Worm (Caenorhabditis elegans) whole organism, L4 larva: ENCODE measurements around the gene ZK673.6.
"Not testable (repeated sequence)": the region's sequence is repeated elsewhere in the genome, so short reads cannot be mapped to it uniquely, and the experiment has no call there.

Experiments
- F49E8.2 ChIP-seq: sonication (generic microtip); optimal IDR thresholded peaks from 2 replicates; lab custom pipeline; 2016; ENCODE audit warnings: missing compliant biosample characterization, mild to moderate bottlenecking, missing genetic modification characterization, borderline replicate concordance
- Y75B8A.6 ChIP-seq: fragments of 200-800 bp; sonication (Bioruptor generic); IDR thresholded peaks from 2 replicates; pipeline ENCODE4 v1.3.6; 2022; ENCODE audit warnings: missing genetic modification reagents, missing genetic modification characterization, missing compliant biosample characterization
- aha-1 ChIP-seq: fragments of 150-350 bp; peaks from one replicate; lab custom pipeline; 2014; ENCODE audit warnings: missing biosample characterization, missing genetic modification characterization
- ceh-32 ChIP-seq: sonication (generic microtip); optimal IDR thresholded peaks from 2 replicates; lab custom pipeline; 2016; ENCODE audit warnings: mild to moderate bottlenecking, missing genetic modification characterization, missing compliant biosample characterization; ENCODE audit not compliant: poor library complexity
- ceh-62 ChIP-seq: sonication (generic microtip); optimal IDR thresholded peaks from 2 replicates; lab custom pipeline; 2017; ENCODE audit warnings: missing biosample characterization, missing genetic modification characterization
- ctbp-1 ChIP-seq: fragments of 200-800 bp; sonication (Bioruptor generic); IDR thresholded peaks from 2 replicates; pipeline ENCODE4 v1.3.6; 2022; ENCODE audit warnings: missing genetic modification reagents, missing genetic modification characterization, missing compliant biosample characterization
- daf-16 ChIP-seq, 3 experiments: sonication (generic microtip); optimal IDR thresholded peaks; 2 replicates each; lab custom pipeline; 2016 to 2017; ENCODE audit warnings: missing genetic modification characterization in 3 of 3, missing genetic modification reagents in 3 of 3, mild to moderate bottlenecking in 2 of 3, missing compliant biosample characterization in 2 of 3, missing biosample characterization in 1 of 3, moderate library complexity in 1 of 3
- dve-1 ChIP-seq: sonication (generic microtip); optimal IDR thresholded peaks from 2 replicates; lab custom pipeline; 2017; ENCODE audit warnings: antibody characterized with exemption, mild to moderate bottlenecking, missing genetic modification characterization, missing compliant biosample characterization; ENCODE audit not compliant: insufficient read depth
- egl-27 ChIP-seq: sonication (generic microtip); optimal IDR thresholded peaks from 3 replicates; lab custom pipeline; 2017; ENCODE audit warnings: missing biosample characterization, missing genetic modification reagents, missing genetic modification characterization
- fos-1 ChIP-seq: fragments of 150-350 bp; optimal IDR thresholded peaks from 2 replicates; lab custom pipeline; 2014; ENCODE audit warnings: missing biosample characterization, missing genetic modification characterization
- hlh-11 ChIP-seq: fragments of 200-800 bp; sonication (Bioruptor generic); optimal IDR thresholded peaks from 2 replicates; lab custom pipeline; 2018; ENCODE audit warnings: mild to moderate bottlenecking, missing genetic modification characterization, missing compliant biosample characterization
- jun-1 ChIP-seq: fragments of 150-350 bp; optimal IDR thresholded peaks from 2 replicates; lab custom pipeline; 2014; ENCODE audit warnings: missing biosample characterization, missing genetic modification reagents, missing genetic modification characterization
- lim-7 ChIP-seq: fragments of 200-800 bp; sonication (Bioruptor generic); IDR thresholded peaks from 2 replicates; pipeline ENCODE4 v1.3.6; 2022; ENCODE audit warnings: missing genetic modification characterization, missing compliant biosample characterization
- lin-29 ChIP-seq: fragments of 200-800 bp; sonication (Bioruptor generic); IDR thresholded peaks from 2 replicates; pipeline ENCODE4 v1.3.6; 2022; ENCODE audit warnings: missing genetic modification reagents, missing genetic modification characterization, missing compliant biosample characterization
- lin-38 ChIP-seq: fragments of 200-800 bp; sonication (Bioruptor generic); IDR thresholded peaks from 2 replicates; pipeline ENCODE4 v1.3.6; 2022; ENCODE audit warnings: missing genetic modification reagents, missing genetic modification characterization, missing compliant biosample characterization
- lin-39 ChIP-seq: fragments of 150-350 bp; optimal IDR thresholded peaks from 2 replicates; lab custom pipeline; 2014; ENCODE audit warnings: missing biosample characterization, missing genetic modification reagents, missing genetic modification characterization
- lsy-2 ChIP-seq, 2 experiments: fragments of 150-350 bp in 1 of 2; sonication (generic microtip) in 1 of 2; optimal IDR thresholded peaks; 2 replicates each; lab custom pipeline; 2014 to 2017; ENCODE audit warnings: missing biosample characterization in 2 of 2, missing genetic modification characterization in 2 of 2
- madf-5 ChIP-seq, 2 experiments: fragments of 200-800 bp; sonication (Bioruptor generic); IDR thresholded peaks; 2 replicates each; pipeline ENCODE4 v1.3.6; 2022; ENCODE audit warnings: missing compliant biosample characterization in 2 of 2, missing genetic modification characterization in 2 of 2
- mdt-29 ChIP-seq: fragments of 200-800 bp; sonication (Bioruptor generic); IDR thresholded peaks from 2 replicates; pipeline ENCODE4 v1.3.6; 2022; ENCODE audit warnings: missing genetic modification reagents, missing genetic modification characterization, missing compliant biosample characterization
- mep-1 ChIP-seq: fragments of 150-350 bp; sonication (generic microtip); optimal IDR thresholded peaks from 3 replicates; lab custom pipeline; 2014; ENCODE audit warnings: missing biosample characterization, missing genetic modification characterization
- mes-2 ChIP-seq: sonication (generic microtip); optimal IDR thresholded peaks from 2 replicates; lab custom pipeline; 2016; ENCODE audit warnings: missing genotype, mild to moderate bottlenecking, missing genetic modification characterization, missing compliant biosample characterization; ENCODE audit not compliant: poor library complexity, severe bottlenecking
- nhr-102 ChIP-seq: sonication (generic microtip); optimal IDR thresholded peaks from 2 replicates; lab custom pipeline; 2016; ENCODE audit warnings: mild to moderate bottlenecking, missing genetic modification characterization, moderate library complexity, missing compliant biosample characterization
- nhr-25 ChIP-seq: sonication (generic microtip); optimal IDR thresholded peaks from 2 replicates; lab custom pipeline; 2017; ENCODE audit warnings: missing genetic modification characterization, mild to moderate bottlenecking, missing compliant biosample characterization, antibody characterized with exemption, moderate library complexity, borderline replicate concordance; ENCODE audit not compliant: insufficient read depth
- nhr-28 ChIP-seq: fragments of 150-350 bp; optimal IDR thresholded peaks from 2 replicates; lab custom pipeline; 2014; ENCODE audit warnings: missing biosample characterization, missing genetic modification characterization
- nhr-76 ChIP-seq: fragments of 150-350 bp; optimal IDR thresholded peaks from 2 replicates; lab custom pipeline; 2014; ENCODE audit warnings: missing biosample characterization, missing genetic modification characterization
- pqm-1 ChIP-seq: sonication (generic microtip); optimal IDR thresholded peaks from 2 replicates; lab custom pipeline; 2017; ENCODE audit warnings: missing biosample characterization, missing genetic modification characterization
- rbr-2 ChIP-seq: sonication (generic microtip); optimal IDR thresholded peaks from 2 replicates; lab custom pipeline; 2016; ENCODE audit warnings: missing genotype, missing genetic modification characterization, missing compliant biosample characterization
- saeg-2 ChIP-seq: fragments of 200-800 bp; sonication (Bioruptor generic); IDR thresholded peaks from 2 replicates; pipeline ENCODE4 v1.3.6; 2022; ENCODE audit warnings: missing genetic modification reagents, missing genetic modification characterization, missing compliant biosample characterization
- set-16 ChIP-seq: fragments of 200-800 bp; sonication (Bioruptor generic); IDR thresholded peaks from 2 replicates; pipeline ENCODE4 v1.3.6; 2022; ENCODE audit warnings: missing genetic modification reagents, missing genetic modification characterization, missing compliant biosample characterization
- skn-1 ChIP-seq: fragments of 150-350 bp; optimal IDR thresholded peaks from 2 replicates; lab custom pipeline; 2014; ENCODE audit warnings: missing biosample characterization, missing genetic modification characterization
- spr-1 ChIP-seq: sonication (generic microtip); optimal IDR thresholded peaks from 2 replicates; lab custom pipeline; 2016; ENCODE audit warnings: mild to moderate bottlenecking, missing genetic modification characterization, missing compliant biosample characterization
- unc-39 ChIP-seq: sonication (generic microtip); optimal IDR thresholded peaks from 2 replicates; lab custom pipeline; 2017; ENCODE audit warnings: missing biosample characterization, missing genetic modification characterization
- zfp-2 ChIP-seq: sonication (generic microtip); optimal IDR thresholded peaks from 2 replicates; lab custom pipeline; 2016; ENCODE audit warnings: mild to moderate bottlenecking, missing genetic modification characterization, missing compliant biosample characterization
- zfp-3 ChIP-seq: fragments of 200-800 bp; sonication (Bioruptor generic); conservative IDR thresholded peaks from 2 replicates; pipeline ENCODE4 v1.3.6; 2022; ENCODE audit warnings: missing genetic modification reagents, missing genetic modification characterization, missing compliant biosample characterization
- zip-11 ChIP-seq: fragments of 200-800 bp; sonication (Bioruptor generic); IDR thresholded peaks from 2 replicates; pipeline ENCODE4 v1.3.6; 2022; ENCODE audit warnings: missing genetic modification characterization, missing compliant biosample characterization
- ztf-11 ChIP-seq: fragments of 150-350 bp; optimal IDR thresholded peaks from 2 replicates; lab custom pipeline; 2014; ENCODE audit warnings: missing biosample characterization, missing genetic modification characterization
- ztf-7 ChIP-seq: fragments of 150-350 bp; optimal IDR thresholded peaks from 2 replicates; lab custom pipeline; 2014; ENCODE audit warnings: missing biosample characterization, missing genetic modification characterization

Gene ZK673.6

DNA sequence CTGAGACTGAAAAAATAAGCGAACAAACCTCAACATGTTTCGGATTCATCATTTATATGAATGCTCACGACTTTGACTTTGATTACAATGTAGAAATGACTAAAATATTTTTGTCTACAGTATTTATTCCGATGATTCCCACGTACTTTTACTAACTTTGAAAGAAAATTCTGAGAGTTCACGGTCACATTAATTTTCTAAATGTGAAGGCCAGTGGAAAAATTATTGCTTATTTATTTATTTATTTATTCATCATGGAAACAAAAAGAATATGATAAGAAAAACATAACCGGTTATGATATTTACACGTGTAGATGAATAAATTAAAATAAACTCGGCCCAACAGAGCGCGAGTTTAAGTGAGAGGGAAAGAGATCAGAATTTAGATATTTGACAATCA lies 28.9 kb upstream of the ZK673.6 start, which contains the start of gene ZK666.8:
ZK666.8 (minus strand) TSS at position 101 of the 400 bp plus-strand sequence.
- TF ChIP-seq jun-1 (tag; lab: Kevin White, UChicago); saeg-2 (GFP tag; lab: Robert Waterston, UW); ctbp-1 (GFP tag; lab: Robert Waterston, UW): not testable (repeated sequence)

DNA sequence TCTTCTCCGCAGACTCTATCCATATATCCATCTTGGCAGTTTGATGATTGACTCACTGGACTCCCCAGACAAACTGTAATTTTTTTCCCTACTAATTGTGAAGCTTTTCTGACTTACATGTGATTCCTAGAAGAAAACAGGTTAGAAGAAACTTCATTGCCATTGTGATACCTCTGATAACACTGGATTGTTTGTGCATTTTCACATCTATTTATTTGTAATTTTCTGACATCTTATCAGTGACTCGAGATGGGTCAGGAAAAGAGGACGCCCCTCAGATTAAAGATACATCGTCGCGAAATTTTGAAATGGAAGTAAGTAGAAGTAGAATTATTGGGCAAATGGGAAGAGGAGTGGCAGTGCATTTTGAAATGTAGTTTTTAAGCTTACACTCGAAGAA lies 26.2 kb upstream of the ZK673.6 start, which contains the start of gene clec-61:
clec-61 (minus strand) TSS at position 209 of the 400 bp plus-strand sequence.
- no peak for TF ChIP-seq jun-1 (tag; lab: Kevin White, UChicago)
- TF ChIP-seq pqm-1 (tag; lab: Kevin White, UChicago), result peak; percentile 23
- TF ChIP-seq ztf-7 (tag; lab: Kevin White, UChicago), result no peak
- peak; percentile 18 for TF ChIP-seq dve-1 (tag; lab: Kevin White, UChicago)
- TF ChIP-seq spr-1, result no peak
- TF ChIP-seq mes-2, result no peak
- TF ChIP-seq nhr-102 (tag; lab: Kevin White, UChicago), result no peak
- TF ChIP-seq F49E8.2 (tag; lab: Kevin White, UChicago), result no peak
- TF ChIP-seq nhr-25 (tag; lab: Kevin White, UChicago), result no peak
- peak; percentile 58 for TF ChIP-seq nhr-28 (tag; lab: Kevin White, UChicago)
- TF ChIP-seq lin-38 (GFP tag; lab: Robert Waterston, UW), result no peak
- no peak for TF ChIP-seq aha-1 (tag; lab: Kevin White, UChicago)
- TF ChIP-seq Y75B8A.6 (GFP tag; lab: Robert Waterston, UW), result no peak
- TF ChIP-seq unc-39 (tag; lab: Kevin White, UChicago), result no peak
- TF ChIP-seq daf-16 (GFP tag; optimal IDR thresholded peaks at IDR 0.05; lab: Kevin White, UChicago), result no peak
- peak; percentile 87 for TF ChIP-seq daf-16 (tag; optimal IDR thresholded peaks at IDR 0.05; lab: Kevin White, UChicago)
- TF ChIP-seq lin-39, result no peak
- no peak for TF ChIP-seq set-16 (GFP tag; lab: Robert Waterston, UW)
- no peak for TF ChIP-seq nhr-76
- TF ChIP-seq zfp-3 (GFP tag; lab: Robert Waterston, UW), result no peak
- no peak for TF ChIP-seq mdt-29 (GFP tag; lab: Robert Waterston, UW)
- no peak for TF ChIP-seq hlh-11 (tag; lab: Kevin White, UChicago)
- TF ChIP-seq egl-27, result no peak
- TF ChIP-seq skn-1 (tag; lab: Kevin White, UChicago), result no peak
- TF ChIP-seq zfp-2 (tag; lab: Kevin White, UChicago), result no peak
- no peak for TF ChIP-seq zip-11 (GFP tag; lab: Robert Waterston, UW)
- TF ChIP-seq madf-5 (GFP tag; IDR thresholded peaks at IDR 0.05; lab: Robert Waterston, UW), result no peak
- no peak for TF ChIP-seq lim-7 (GFP tag; lab: Robert Waterston, UW)

ce11 chrII:10486738-10487137 lies 22.6 kb upstream of the ZK673.6 start, which contains the start of gene ZK666.15:
Gene ZK666.15, plus strand, starts transcription at chrII:10487038.
- TF ChIP-seq ztf-11 (tag; lab: Kevin White, UChicago), result no peak
- no peak for TF ChIP-seq madf-5 (GFP tag; IDR thresholded peaks at IDR 0.05; lab: Robert Waterston, UW)
- TF ChIP-seq lin-29, result no peak
- no peak for TF ChIP-seq lsy-2 (tag; optimal IDR thresholded peaks at IDR 0.05; lab: Kevin White, UChicago)
- no peak for TF ChIP-seq fos-1 (tag; lab: Kevin White, UChicago)
- TF ChIP-seq rbr-2, result no peak
- no peak for TF ChIP-seq ceh-62 (tag; lab: Kevin White, UChicago)
- TF ChIP-seq lim-7 (GFP tag; lab: Robert Waterston, UW), result no peak
- TF ChIP-seq mep-1 (tag; lab: Kevin White, UChicago), result no peak
- TF ChIP-seq ceh-32, result no peak
